Fruit fly (Drosophila melanogaster) whole organism, embryonic: ENCODE data around the gene Pebp1.

ENCODE experiments used
- BtbVII ChIP-seq: fragments of 200-800 bp; sonication (Bioruptor generic); optimal IDR thresholded peaks from 3 replicates; lab custom pipeline; 2017; ENCODE audit warnings: missing biosample characterization, mild to moderate bottlenecking, missing genetic modification characterization
- C15 ChIP-seq: fragments of 200-800 bp; sonication (Bioruptor generic); IDR thresholded peaks from 3 replicates; pipeline ENCODE4 v1.3.6; 2022; ENCODE audit warnings: missing biosample characterization, missing genetic modification characterization
- CG10543 ChIP-seq: fragments of 200-800 bp; sonication (Bioruptor generic); optimal IDR thresholded peaks from 3 replicates; lab custom pipeline; 2017; ENCODE audit warnings: missing biosample characterization, mild to moderate bottlenecking, missing genetic modification characterization, moderate library complexity
- CG11696 ChIP-seq: fragments of 200-800 bp; sonication (Bioruptor generic); IDR thresholded peaks from 2 replicates; pipeline ENCODE4 v1.3.6; 2022; ENCODE audit warnings: missing biosample characterization, missing genetic modification characterization
- CG13287 ChIP-seq: fragments of 200-800 bp; sonication (Bioruptor generic); IDR thresholded peaks from 2 replicates; pipeline ENCODE4 v1.3.6; 2022; ENCODE audit warnings: missing biosample characterization, missing genetic modification characterization; ENCODE audit not compliant: partially characterized antibody
- CG15073 ChIP-seq: fragments of 200-800 bp; sonication (Bioruptor generic); optimal IDR thresholded peaks from 2 replicates; lab custom pipeline; 2016; ENCODE audit warnings: missing biosample characterization, missing genetic modification characterization
- CG1603 ChIP-seq: fragments of 200-800 bp; sonication (Bioruptor generic); optimal IDR thresholded peaks from 2 replicates; lab custom pipeline; 2019; ENCODE audit warnings: missing biosample characterization, mild to moderate bottlenecking, missing genetic modification characterization, moderate library complexity
- CG18599 ChIP-seq: fragments of 200-800 bp; sonication (Bioruptor generic); optimal IDR thresholded peaks from 3 replicates; lab custom pipeline; 2017; ENCODE audit warnings: missing biosample characterization, missing genetic modification characterization, mild to moderate bottlenecking, moderate library complexity, missing genetic modification reagents
- CG2712 ChIP-seq: fragments of 200-800 bp; optimal IDR thresholded peaks from 3 replicates; lab custom pipeline; 2019; ENCODE audit warnings: missing biosample characterization, mild to moderate bottlenecking, missing genetic modification characterization, moderate library complexity
- CG32532 ChIP-seq: fragments of 200-800 bp; sonication (Bioruptor generic); IDR thresholded peaks from 2 replicates; pipeline ENCODE4 v1.3.6; 2022; ENCODE audit warnings: missing biosample characterization, missing genetic modification characterization
- CG3407 ChIP-seq: fragments of 200-800 bp; sonication (Bioruptor generic); optimal IDR thresholded peaks from 2 replicates; lab custom pipeline; 2018; ENCODE audit warnings: missing biosample characterization, mild to moderate bottlenecking, missing genetic modification characterization
- CG34224 ChIP-seq: fragments of 200-800 bp; sonication (Bioruptor generic); IDR thresholded peaks from 3 replicates; pipeline ENCODE4 v1.3.6; 2022; ENCODE audit warnings: missing biosample characterization, missing genetic modification characterization; ENCODE audit not compliant: partially characterized antibody
- CG3838 ChIP-seq: fragments of 200-800 bp; sonication (Bioruptor generic); optimal IDR thresholded peaks from 3 replicates; lab custom pipeline; 2016; ENCODE audit warnings: missing biosample characterization, missing genetic modification characterization
- CG4328 ChIP-seq: fragments of 200-800 bp; sonication (Bioruptor generic); optimal IDR thresholded peaks from 3 replicates; lab custom pipeline; 2017; ENCODE audit warnings: missing biosample characterization, missing genetic modification reagents, missing genetic modification characterization
- CG6854 ChIP-seq: fragments of 200-800 bp; sonication (Bioruptor generic); optimal IDR thresholded peaks from 3 replicates; lab custom pipeline; 2017; ENCODE audit warnings: missing biosample characterization, mild to moderate bottlenecking, missing genetic modification characterization
- CG8089 ChIP-seq: fragments of 200-800 bp; sonication (Bioruptor generic); optimal IDR thresholded peaks from 3 replicates; lab custom pipeline; 2016; ENCODE audit warnings: missing biosample characterization, missing genetic modification characterization
- CG8359 ChIP-seq: fragments of 200-800 bp; sonication (Bioruptor generic); optimal IDR thresholded peaks from 2 replicates; lab custom pipeline; 2017; ENCODE audit warnings: missing biosample characterization, mild to moderate bottlenecking, missing genetic modification characterization, borderline replicate concordance
- CG8478 ChIP-seq: fragments of >200 bp; optimal IDR thresholded peaks from 2 replicates; lab custom pipeline; 2018
- CG8924 ChIP-seq: fragments of 200-800 bp; optimal IDR thresholded peaks from 3 replicates; lab custom pipeline; 2019; ENCODE audit warnings: missing biosample characterization, mild to moderate bottlenecking, missing genetic modification characterization, moderate library complexity
- CG8944 ChIP-seq: fragments of 200-800 bp; sonication (Bioruptor generic); optimal IDR thresholded peaks from 3 replicates; lab custom pipeline; 2016; ENCODE audit warnings: missing biosample characterization, missing genetic modification characterization
- CG9797 ChIP-seq: fragments of 200-800 bp; sonication (Bioruptor generic); optimal IDR thresholded peaks from 3 replicates; lab custom pipeline; 2018; ENCODE audit warnings: missing biosample characterization, mild to moderate bottlenecking, missing genetic modification characterization
- Doc3 ChIP-seq: fragments of 200-800 bp; sonication (Bioruptor generic); IDR thresholded peaks from 3 replicates; pipeline ENCODE4 v1.3.6; 2022; ENCODE audit warnings: missing biosample characterization, missing genetic modification characterization; ENCODE audit not compliant: partially characterized antibody
- Drgx ChIP-seq: fragments of 200-800 bp; sonication (Bioruptor generic); IDR thresholded peaks from 2 replicates; pipeline ENCODE4 v1.3.6; 2022; ENCODE audit warnings: missing biosample characterization, missing genetic modification characterization
- Fer1 ChIP-seq: fragments of 200-800 bp; sonication (Bioruptor generic); optimal IDR thresholded peaks from 2 replicates; lab custom pipeline; 2017; ENCODE audit warnings: missing biosample characterization, mild to moderate bottlenecking, missing genetic modification characterization
- Fer3 ChIP-seq: fragments of 200-800 bp; sonication (Bioruptor generic); optimal IDR thresholded peaks from 2 replicates; lab custom pipeline; 2018; ENCODE audit warnings: missing biosample characterization, mild to moderate bottlenecking, missing genetic modification characterization, moderate library complexity
- HLH4C ChIP-seq: fragments of 200-800 bp; sonication (Bioruptor generic); IDR thresholded peaks from 3 replicates; pipeline ENCODE4 v1.3.6; 2022; ENCODE audit warnings: missing biosample characterization, missing genetic modification characterization; ENCODE audit not compliant: partially characterized antibody
- Hand ChIP-seq: fragments of 200-800 bp; sonication (Bioruptor generic); optimal IDR thresholded peaks from 2 replicates; lab custom pipeline; 2017; ENCODE audit warnings: mild to moderate bottlenecking, missing biosample characterization, missing genetic modification reagents, missing genetic modification characterization
- HmgD ChIP-seq: fragments of 200-800 bp; sonication (Bioruptor generic); optimal IDR thresholded peaks from 3 replicates; lab custom pipeline; 2016; ENCODE audit warnings: missing biosample characterization, missing genetic modification characterization
- HmgZ ChIP-seq: fragments of 200-800 bp; sonication (Bioruptor generic); optimal IDR thresholded peaks from 2 replicates; lab custom pipeline; 2018; ENCODE audit warnings: missing biosample characterization, mild to moderate bottlenecking, missing genetic modification characterization
- Hr51 ChIP-seq, 2 experiments: fragments of 200-800 bp; sonication (Bioruptor generic); optimal IDR thresholded peaks; 2 replicates in 1 of 2; 3 replicates in 1 of 2; lab custom pipeline; 2016 to 2018; ENCODE audit warnings: missing biosample characterization in 2 of 2, missing genetic modification characterization in 2 of 2, mild to moderate bottlenecking in 1 of 2, moderate library complexity in 1 of 2
- Hsf ChIP-seq: fragments of 200-800 bp; sonication (Bioruptor generic); optimal IDR thresholded peaks from 3 replicates; lab custom pipeline; 2016; ENCODE audit warnings: missing biosample characterization, missing genetic modification characterization
- MTF-1 ChIP-seq: fragments of 200-800 bp; sonication (Bioruptor generic); optimal IDR thresholded peaks from 2 replicates; lab custom pipeline; 2018; ENCODE audit warnings: missing biosample characterization, mild to moderate bottlenecking, missing genetic modification characterization, borderline replicate concordance
- Nf-YC ChIP-seq: fragments of 200-800 bp; optimal IDR thresholded peaks from 3 replicates; lab custom pipeline; 2019; ENCODE audit warnings: missing biosample characterization, mild to moderate bottlenecking, missing genetic modification characterization, moderate library complexity
- Rfx ChIP-seq: fragments of 200-800 bp; sonication (Bioruptor generic); IDR thresholded peaks from 2 replicates; pipeline ENCODE4 v1.3.6; 2022; ENCODE audit warnings: missing biosample characterization, missing genetic modification characterization
- Side ChIP-seq: fragments of 200-800 bp; sonication (Bioruptor generic); optimal IDR thresholded peaks from 2 replicates; lab custom pipeline; 2016; ENCODE audit warnings: missing biosample characterization, missing genetic modification characterization
- Six4 ChIP-seq: fragments of 200-800 bp; sonication (Bioruptor generic); optimal IDR thresholded peaks from 2 replicates; lab custom pipeline; 2016; ENCODE audit warnings: missing biosample characterization, missing genetic modification characterization
- Sox102F ChIP-seq: fragments of 200-800 bp; sonication (Bioruptor generic); optimal IDR thresholded peaks from 2 replicates; lab custom pipeline; 2018; ENCODE audit warnings: missing biosample characterization, mild to moderate bottlenecking, missing genetic modification characterization, moderate library complexity
- Stat92E ChIP-seq, 3 experiments: fragments of >200 bp in 2 of 3; fragments of 200-800 bp in 1 of 3; sonication (Bioruptor generic) in 1 of 3; optimal IDR thresholded peaks; 2 replicates each; lab custom pipeline; 2017 to 2019; ENCODE audit warnings: missing biosample characterization in 3 of 3, missing genetic modification characterization in 3 of 3, mild to moderate bottlenecking in 1 of 3, moderate library complexity in 1 of 3
- bsh ChIP-seq, 2 experiments: fragments of 200-800 bp; sonication (Bioruptor generic); optimal IDR thresholded peaks; 2 replicates each; lab custom pipeline; 2017 to 2018; ENCODE audit warnings: mild to moderate bottlenecking in 2 of 2, missing biosample characterization in 2 of 2, missing genetic modification characterization in 2 of 2, moderate library complexity in 1 of 2
- dm ChIP-seq: fragments of 200-800 bp; sonication (Bioruptor generic); optimal IDR thresholded peaks from 3 replicates; lab custom pipeline; 2016; ENCODE audit warnings: missing biosample characterization, missing genetic modification characterization
- en ChIP-seq: fragments of 200-800 bp; sonication (Bioruptor generic); optimal IDR thresholded peaks from 2 replicates; lab custom pipeline; 2016; ENCODE audit warnings: missing biosample characterization, missing genetic modification characterization
- gsb ChIP-seq: fragments of 200-800 bp; sonication (Bioruptor generic); IDR thresholded peaks from 2 replicates; pipeline ENCODE4 v1.3.6; 2022; ENCODE audit warnings: missing biosample characterization, missing genetic modification characterization
- hkb ChIP-seq, 2 experiments: fragments of 200-800 bp in 1 of 2; fragments of >200 bp in 1 of 2; sonication (Bioruptor generic) in 1 of 2; IDR thresholded peaks in 1 of 2; optimal IDR thresholded peaks in 1 of 2; 2 replicates each; pipeline versions ENCODE4 v1.3.6 to Lab custom; 2017 to 2022; ENCODE audit warnings: missing biosample characterization in 1 of 2, missing genetic modification characterization in 1 of 2
- luna ChIP-seq: fragments of 200-800 bp; sonication (Bioruptor generic); optimal IDR thresholded peaks from 2 replicates; lab custom pipeline; 2016; ENCODE audit warnings: missing biosample characterization, missing genetic modification characterization
- pan ChIP-seq, 4 experiments: fragments of >200 bp in 3 of 4; fragments of 200-800 bp in 1 of 4; sonication (Bioruptor generic) in 1 of 4; optimal IDR thresholded peaks in 3 of 4; IDR thresholded peaks in 1 of 4; 2 replicates each; pipeline versions ENCODE4 v1.3.6 to Lab custom; 2017 to 2022; ENCODE audit warnings: missing biosample characterization in 2 of 4, missing genetic modification characterization in 2 of 4, mixed read lengths in 1 of 4
- sna ChIP-seq: fragments of 200-800 bp; sonication (Bioruptor generic); IDR thresholded peaks from 2 replicates; pipeline ENCODE4 v1.3.6; 2022; ENCODE audit warnings: missing biosample characterization, missing genetic modification characterization; ENCODE audit not compliant: partially characterized antibody
- tin ChIP-seq: fragments of 200-800 bp; sonication (Bioruptor generic); optimal IDR thresholded peaks from 3 replicates; lab custom pipeline; 2016; ENCODE audit warnings: missing biosample characterization, missing genetic modification characterization
- tna ChIP-seq: fragments of 200-800 bp; sonication (Bioruptor generic); IDR thresholded peaks from 2 replicates; pipeline ENCODE4 v1.3.6; 2022; ENCODE audit warnings: missing biosample characterization, missing genetic modification characterization; ENCODE audit not compliant: partially characterized antibody

Pebp1 gene

dm6 chr3R:22464611-22465113 is 1.2 kb upstream of the Pebp1 start, which contains the start of gene CG7054:
Gene CG7054, plus strand, starts transcription at chr3R:22464985.
- TF ChIP-seq Stat92E (GFP tag; optimal IDR thresholded peaks at IDR 0.05; lab: Kevin White, UChicago): no peak
- peak; percentile 56 for TF ChIP-seq CG10543 (GFP tag; lab: Kevin White, UChicago)
- TF ChIP-seq CG18599 (GFP tag; lab: Kevin White, UChicago): peak; percentile 27
- TF ChIP-seq CG2712 (tag; lab: Kevin White, UChicago): no peak
- peak; percentile 6 for TF ChIP-seq CG4328 (GFP tag; lab: Kevin White, UChicago)
- TF ChIP-seq CG8924 (tag; lab: Kevin White, UChicago): no peak
- no peak for TF ChIP-seq gsb (GFP tag; lab: Robert Waterston, UW)
- TF ChIP-seq hkb (optimal IDR thresholded peaks at IDR 0.05; lab: Kevin White, UChicago): no peak
- no peak for TF ChIP-seq hkb (GFP tag; IDR thresholded peaks at IDR 0.05; lab: Robert Waterston, UW)
- peak; percentile 32 for TF ChIP-seq CG1603 (tag; lab: Kevin White, UChicago)
- TF ChIP-seq Nf-YC (tag; lab: Kevin White, UChicago): peak; percentile 3
- no peak for TF ChIP-seq HmgD (GFP tag; lab: Kevin White, UChicago)
- TF ChIP-seq HLH4C (GFP tag; lab: Robert Waterston, UW): no peak
- TF ChIP-seq CG8359 (GFP tag; lab: Kevin White, UChicago): no peak
- peak; percentile 37; the same call in 1 of the 2 replicates for TF ChIP-seq CG32532
- TF ChIP-seq dm (GFP tag; lab: Kevin White, UChicago): no peak
- no peak for TF ChIP-seq luna (GFP tag; lab: Kevin White, UChicago)
- TF ChIP-seq CG3838 (GFP tag; lab: Kevin White, UChicago): no peak
- no peak for TF ChIP-seq tna (GFP tag; lab: Robert Waterston, UW)
- no peak for TF ChIP-seq CG8944 (GFP tag; lab: Kevin White, UChicago)
- no peak for TF ChIP-seq CG8089 (GFP tag; lab: Kevin White, UChicago)
- peak; percentile 45 for TF ChIP-seq Fer3 (tag; lab: Kevin White, UChicago)
- TF ChIP-seq bsh (GFP tag; optimal IDR thresholded peaks at IDR 0.05; lab: Kevin White, UChicago): no peak
- no peak for TF ChIP-seq tin
- no peak for TF ChIP-seq Six4
- no peak for TF ChIP-seq Side (GFP tag; lab: Kevin White, UChicago)
- no peak for TF ChIP-seq CG8478 (lab: Kevin White, UChicago)
- TF ChIP-seq Hr51 (GFP tag; optimal IDR thresholded peaks at IDR 0.05; lab: Kevin White, UChicago): peak in 1 of 2 experiments; percentile 44
- no peak for TF ChIP-seq CG11696 (GFP tag; lab: Robert Waterston, UW)
- TF ChIP-seq CG13287 (GFP tag; lab: Robert Waterston, UW): peak; percentile 37; the same call in 1 of the 2 replicates
- peak; percentile 21 for TF ChIP-seq Fer1 (GFP tag; lab: Kevin White, UChicago)
- 0 out of 3 replicates have a peak, but pooled peaks have one; percentile 18 for TF ChIP-seq Doc3 (GFP tag; lab: Robert Waterston, UW)
- no peak for TF ChIP-seq en
- TF ChIP-seq pan (optimal IDR thresholded peaks at IDR 0.05; lab: Kevin White, UChicago): no peak
- TF ChIP-seq pan (GFP tag; optimal IDR thresholded peaks at IDR 0.05 in 1 of 2, IDR thresholded peaks at IDR 0.05 in 1 of 2): no peak
- peak; percentile 17; the same call in 1 of the 2 replicates for TF ChIP-seq Rfx (GFP tag; lab: Robert Waterston, UW)
- no peak for TF ChIP-seq Hsf (GFP tag; lab: Kevin White, UChicago)
- TF ChIP-seq CG6854 (GFP tag; lab: Kevin White, UChicago): peak; percentile 17
- TF ChIP-seq MTF-1 (GFP tag; lab: Kevin White, UChicago): peak; percentile 31
- no peak for TF ChIP-seq CG9797 (GFP tag; lab: Kevin White, UChicago)
- TF ChIP-seq CG15073 (GFP tag; lab: Kevin White, UChicago): no peak
- TF ChIP-seq sna (GFP tag; lab: Robert Waterston, UW): no peak
- TF ChIP-seq CG34224 (GFP tag; lab: Robert Waterston, UW): no peak
- no peak for TF ChIP-seq Drgx (GFP tag; lab: Robert Waterston, UW)
- peak; percentile 56 for TF ChIP-seq HmgZ (tag; lab: Kevin White, UChicago)
- TF ChIP-seq BtbVII: peak; percentile 47
- no peak for TF ChIP-seq Hand (GFP tag; lab: Kevin White, UChicago)
- TF ChIP-seq C15 (GFP tag; lab: Robert Waterston, UW): no peak
- no peak for TF ChIP-seq CG3407 (GFP tag; lab: Kevin White, UChicago)
- TF ChIP-seq Sox102F: peak; percentile 32
